Worm (Caenorhabditis elegans) whole organism, L2 larva: ENCODE data around the gene M03D4.3.

Source experiments
- ZK546.5 ChIP-seq: sonication (generic microtip); optimal IDR thresholded peaks from 2 replicates; lab custom pipeline; 2017; ENCODE audit warnings: missing biosample characterization, missing genetic modification characterization
- ceh-82 ChIP-seq: fragments of 150-350 bp; optimal IDR thresholded peaks from 2 replicates; lab custom pipeline; 2014; ENCODE audit warnings: missing biosample characterization, missing genetic modification characterization
- egl-27 ChIP-seq: sonication (generic microtip); optimal IDR thresholded peaks from 3 replicates; lab custom pipeline; 2017; ENCODE audit warnings: missing biosample characterization, missing genetic modification reagents, missing genetic modification characterization
- gmeb-1 ChIP-seq: fragments of 150-350 bp; optimal IDR thresholded peaks from 2 replicates; lab custom pipeline; 2014; ENCODE audit warnings: missing biosample characterization, missing genetic modification characterization
- lsy-2 ChIP-seq, 2 experiments: fragments of 150-350 bp in 1 of 2; sonication (generic microtip) in 1 of 2; optimal IDR thresholded peaks; 2 replicates each; lab custom pipeline; 2014 to 2017; ENCODE audit warnings: missing biosample characterization in 2 of 2, missing genetic modification characterization in 2 of 2
- mbf-1 ChIP-seq: sonication (generic microtip); optimal IDR thresholded peaks from 2 replicates; lab custom pipeline; 2017; ENCODE audit warnings: missing biosample characterization, missing genetic modification characterization
- nhr-237 ChIP-seq: fragments of 150-350 bp; optimal IDR thresholded peaks from 2 replicates; lab custom pipeline; 2014; ENCODE audit warnings: missing biosample characterization, missing genetic modification characterization
- nhr-77 ChIP-seq: fragments of 150-350 bp; optimal IDR thresholded peaks from 2 replicates; lab custom pipeline; 2014; ENCODE audit warnings: missing biosample characterization, missing genetic modification characterization
- snpc-4 ChIP-seq: fragments of 150-350 bp; optimal IDR thresholded peaks from 2 replicates; lab custom pipeline; 2014; ENCODE audit warnings: missing biosample characterization, missing genetic modification characterization
- unc-39 ChIP-seq: fragments of 150-350 bp; optimal IDR thresholded peaks from 2 replicates; lab custom pipeline; 2014; ENCODE audit warnings: missing biosample characterization, missing genetic modification characterization
- zag-1 ChIP-seq: fragments of 150-350 bp; optimal IDR thresholded peaks from 2 replicates; lab custom pipeline; 2014; ENCODE audit warnings: missing biosample characterization, missing genetic modification characterization

DNA sequence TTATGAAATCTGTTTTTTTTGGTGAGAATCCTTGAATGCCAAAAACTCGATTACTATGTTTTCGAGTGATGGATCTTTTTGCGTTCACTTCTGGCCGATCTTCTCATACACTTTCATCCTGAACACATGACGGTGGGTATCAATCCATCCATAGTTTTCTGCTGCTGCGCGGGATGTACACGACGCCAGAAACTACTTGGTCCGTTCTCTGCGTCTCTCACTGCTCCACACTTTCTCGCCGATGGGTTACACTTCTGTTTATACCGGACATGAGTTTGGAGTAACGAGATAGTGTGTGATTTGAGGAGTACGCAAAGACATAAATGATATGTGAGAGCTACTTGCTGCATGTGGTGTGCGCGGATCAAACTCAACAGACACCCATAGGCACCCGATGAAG lies 28.5 kb upstream of the M03D4.3 start:
- TF ChIP-seq lsy-2 (tag; optimal IDR thresholded peaks at IDR 0.05; lab: Kevin White, UChicago): no peak
- no peak for TF ChIP-seq ceh-82 (tag; lab: Kevin White, UChicago)
- TF ChIP-seq ZK546.5 (tag; lab: Kevin White, UChicago): no peak
- TF ChIP-seq zag-1: no peak
- no peak for TF ChIP-seq nhr-237 (tag; lab: Kevin White, UChicago)
- no peak for TF ChIP-seq egl-27 (tag; lab: Kevin White, UChicago)
- TF ChIP-seq snpc-4 (tag; lab: Kevin White, UChicago): no peak
- no peak for TF ChIP-seq nhr-77 (tag; lab: Kevin White, UChicago)
- no peak for TF ChIP-seq mbf-1 (tag; lab: Kevin White, UChicago)
- TF ChIP-seq gmeb-1 (tag; lab: Kevin White, UChicago): no peak
- no peak for TF ChIP-seq unc-39 (tag; lab: Kevin White, UChicago)
